Worm (Caenorhabditis elegans): Measurements from ENCODE around the gene T04F8.7.

Gene T04F8.7

DNA sequence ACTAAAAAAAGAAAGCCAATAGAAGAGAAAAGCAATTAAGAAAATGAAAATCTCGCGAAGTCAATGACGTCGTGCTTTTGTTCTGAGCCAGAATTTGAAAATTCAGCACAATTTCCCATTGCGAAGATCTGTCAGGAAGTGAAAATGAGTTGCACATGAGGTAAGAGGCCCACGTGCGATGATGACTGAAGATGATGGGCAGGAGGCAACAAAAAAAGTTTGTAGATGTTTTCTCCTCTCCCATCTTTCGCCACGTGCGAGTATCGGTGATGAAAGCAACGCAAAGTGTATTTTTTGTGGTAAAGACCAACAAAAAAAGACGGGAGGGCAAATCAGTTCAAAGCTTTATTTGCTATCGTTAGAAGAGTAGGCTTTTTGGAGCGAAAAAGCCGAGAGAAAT is 18.7 kb downstream of the T04F8.7 start (continued):
- TF ChIP-seq lin-1 (GFP tag; IDR thresholded peaks at IDR 0.05) (no peak), pqm-1 (tag; optimal IDR thresholded peaks at IDR 0.05) (no peak), ceh-28 (tag; optimal IDR thresholded peaks at IDR 0.05) (no peak), attf-4 (tag; optimal IDR thresholded peaks at IDR 0.05) (no peak), nhr-237 (tag; optimal IDR thresholded peaks at IDR 0.05) (no peak), daf-16 (GFP tag; optimal IDR thresholded peaks at IDR 0.05) (no peak), daf-16 (tag; optimal IDR thresholded peaks at IDR 0.05) (no peak), nhr-76 (tag; optimal IDR thresholded peaks at IDR 0.05) (no peak), dmd-6 (GFP tag; IDR thresholded peaks at IDR 0.05) (peak; percentile 30), R02D3.7 (tag; optimal IDR thresholded peaks at IDR 0.05) (no peak), spr-3 (GFP tag; optimal IDR thresholded peaks at IDR 0.05) (no peak), Y105C5A.15 (GFP tag; IDR thresholded peaks at IDR 0.05) (no peak), daf-19 (GFP tag; conservative IDR thresholded peaks at IDR 0.05) (no peak), dmd-8 (GFP tag; IDR thresholded peaks at IDR 0.05) (no peak), lin-13 (GFP tag; optimal IDR thresholded peaks at IDR 0.05) (no peak), Y75B8A.6 (GFP tag; IDR thresholded peaks at IDR 0.05) (no peak), F49E8.2 (tag; optimal IDR thresholded peaks at IDR 0.05; ENCODE audit: borderline replicate concordance) (no peak), mdl-1 (tag; optimal IDR thresholded peaks at IDR 0.05) (no peak), snpc-4 (tag; optimal IDR thresholded peaks at IDR 0.05) (no peak), dpl-1 (GFP tag; optimal IDR thresholded peaks at IDR 0.05) (no peak), set-16 (GFP tag; IDR thresholded peaks at IDR 0.05) (no peak), F44E2.7 (GFP tag; IDR thresholded peaks at IDR 0.05) (no peak), nhr-42 (GFP tag; IDR thresholded peaks at IDR 0.05) (no peak), lim-7 (GFP tag; IDR thresholded peaks at IDR 0.05) (no peak), unc-62 (GFP tag; optimal IDR thresholded peaks at IDR 0.05 in 1 of 2) (peak in 1 of 2 experiments; percentile 4), unc-62 (tag; optimal IDR thresholded peaks at IDR 0.05) (no peak), zfp-3 (GFP tag; conservative IDR thresholded peaks at IDR 0.05) (0 out of 2 replicates have a peak, but pooled peaks have one; percentile 36), ztf-7 (tag; optimal IDR thresholded peaks at IDR 0.05) (no peak), daf-12 (tag; optimal IDR thresholded peaks at IDR 0.05) (no peak), aha-1 (tag) (peak; percentile 37), daf-8 (GFP tag; IDR thresholded peaks at IDR 0.05) (no peak), Y48G9A.11 (GFP tag; IDR thresholded peaks at IDR 0.05) (no peak), madf-9 (GFP tag; conservative IDR thresholded peaks at IDR 0.05) (no peak), ztf-11 (tag; optimal IDR thresholded peaks at IDR 0.05) (no peak), ZK546.5 (tag; optimal IDR thresholded peaks at IDR 0.05) (no peak), cey-2 (tag; optimal IDR thresholded peaks at IDR 0.05; ENCODE audit: borderline replicate concordance, insufficient read depth) (no peak), snpc-1.2 (GFP tag; IDR thresholded peaks at IDR 0.05) (no peak), fos-1 (tag; optimal IDR thresholded peaks at IDR 0.05) (no peak), ceh-20 (GFP tag; IDR thresholded peaks at IDR 0.05) (peak; percentile 38; the same call in 1 of the 2 replicates)

DNA sequence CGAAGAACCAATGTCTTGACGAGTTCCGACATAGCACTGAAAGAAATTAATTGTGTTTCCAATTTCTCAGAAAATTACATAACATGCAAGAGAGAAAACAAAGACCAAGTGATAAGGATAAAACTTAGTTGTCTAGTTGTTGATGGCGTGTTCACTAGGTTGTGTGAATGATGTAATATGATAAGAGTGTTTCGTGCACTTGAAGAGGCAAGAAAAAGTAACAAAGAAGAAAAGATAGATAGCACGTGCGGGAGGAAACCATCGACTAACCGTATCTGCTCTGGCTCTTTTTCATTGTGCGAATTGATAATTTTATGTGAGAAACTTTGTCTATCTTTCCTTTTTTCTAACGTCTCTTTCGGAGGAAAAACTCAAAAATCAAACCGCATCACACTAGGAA is 19.2 kb downstream of the T04F8.7 start, which contains the start of gene sfxn-1.5:
Gene sfxn-1.5, minus strand, starts transcription at position 36 of the 400 bp plus-strand sequence.
- peak; percentile 29; the same call in 1 of the 2 replicates for TF ChIP-seq pha-4 (GFP tag; IDR thresholded peaks at IDR 0.05)
- TF ChIP-seq pha-4 (tag; optimal IDR thresholded peaks at IDR 0.05): no peak
- no peak for TF ChIP-seq cey-2 (tag; optimal IDR thresholded peaks at IDR 0.05; ENCODE audit: borderline replicate concordance, insufficient read depth)
- peak in 1 of 2 experiments; percentile 83 for TF ChIP-seq mdl-1 (tag; optimal IDR thresholded peaks at IDR 0.05)
- TF ChIP-seq lsy-2 (tag; optimal IDR thresholded peaks at IDR 0.05): peak in 1 of 2 experiments; percentile 32
- no peak for TF ChIP-seq dpl-1 (GFP tag; optimal IDR thresholded peaks at IDR 0.05)
- TF ChIP-seq nhr-10 (tag; optimal IDR thresholded peaks at IDR 0.05): peak; percentile 58
- TF ChIP-seq aha-1 (tag): peak; percentile 32
- peak in 1 of 2 experiments; percentile 23 for TF ChIP-seq hif-1 (tag; optimal IDR thresholded peaks at IDR 0.05)
- TF ChIP-seq php-3 (GFP tag; IDR thresholded peaks at IDR 0.05): peak; percentile 60
- TF ChIP-seq hlh-30 (tag; optimal IDR thresholded peaks at IDR 0.05; ENCODE audit: insufficient read depth): peak; percentile 16
- TF ChIP-seq set-16 (GFP tag; IDR thresholded peaks at IDR 0.05): no peak
- TF ChIP-seq ceh-82 (tag; optimal IDR thresholded peaks at IDR 0.05): no peak
- peak; percentile 84 for TF ChIP-seq nhr-48 (tag; optimal IDR thresholded peaks at IDR 0.05)
- TF ChIP-seq arid-1 (GFP tag; conservative IDR thresholded peaks at IDR 0.05): no peak
- no peak for TF ChIP-seq vab-7 (GFP tag; IDR thresholded peaks at IDR 0.05)
- TF ChIP-seq nhr-111 (GFP tag; optimal IDR thresholded peaks at IDR 0.05): no peak
- TF ChIP-seq tag-97 (GFP tag; IDR thresholded peaks at IDR 0.05): no peak
- peak; percentile 90 for TF ChIP-seq nhr-77 (tag; optimal IDR thresholded peaks at IDR 0.05)
- TF ChIP-seq nhr-6 (tag; optimal IDR thresholded peaks at IDR 0.05): peak; percentile 37
